Worm (Caenorhabditis elegans): ENCODE measurements around the gene C04E7.5.

DNA sequence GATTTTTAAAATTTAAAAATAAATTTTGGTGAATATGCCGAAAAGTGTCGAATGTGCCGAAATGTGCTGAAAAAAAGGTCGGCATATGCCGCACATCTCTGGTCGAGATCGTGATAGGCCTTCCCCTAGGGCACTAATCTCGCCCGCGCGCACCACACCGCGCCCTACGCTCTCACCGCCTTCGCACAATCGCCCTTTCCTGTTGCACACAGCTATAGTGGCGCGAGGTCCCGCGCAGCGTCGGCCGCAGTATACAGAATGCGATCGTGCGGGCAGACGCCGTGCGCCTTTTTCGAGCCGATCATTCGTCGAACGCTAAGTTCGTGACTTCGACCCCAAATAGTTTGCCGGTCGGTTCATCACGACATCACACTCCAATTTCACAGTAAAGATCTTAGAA is 39.0 kb downstream of the C04E7.5 start:
- TF ChIP-seq ztf-11 (tag; optimal IDR thresholded peaks at IDR 0.05) = no peak
- no peak for TF ChIP-seq lsy-2 (tag; optimal IDR thresholded peaks at IDR 0.05)
- TF ChIP-seq blmp-1 (tag; optimal IDR thresholded peaks at IDR 0.05) = no peak
- TF ChIP-seq cnd-1 (tag; optimal IDR thresholded peaks at IDR 0.05) = no peak
- no peak for TF ChIP-seq unc-62 (GFP tag; optimal IDR thresholded peaks at IDR 0.05)
- TF ChIP-seq lin-13 (tag; optimal IDR thresholded peaks at IDR 0.05) = no peak
- TF ChIP-seq nhr-237 (tag; optimal IDR thresholded peaks at IDR 0.05) = no peak
- TF ChIP-seq pha-4 (tag; optimal IDR thresholded peaks at IDR 0.05) = no peak
- TF ChIP-seq sptf-1 (tag; optimal IDR thresholded peaks at IDR 0.05) = no peak
- TF ChIP-seq sem-2 (GFP tag; optimal IDR thresholded peaks at IDR 0.05) = no peak
- no peak for TF ChIP-seq ces-1 (GFP tag; optimal IDR thresholded peaks at IDR 0.05)
- no peak for TF ChIP-seq mep-1 (tag; optimal IDR thresholded peaks at IDR 0.05)
